Fruit fly (Drosophila melanogaster) whole organism, wandering third instar larva: ENCODE results near the gene holn1.

ENCODE experiments used
- Dfd ChIP-seq: fragments of >200 bp; optimal IDR thresholded peaks from 2 replicates; lab custom pipeline; 2017; ENCODE audit warnings: missing biosample characterization, missing genetic modification characterization
- Hr78 ChIP-seq: fragments of >200 bp; optimal IDR thresholded peaks from 2 replicates; lab custom pipeline; 2017; ENCODE audit warnings: missing biosample characterization, missing genetic modification characterization
- Vsx2 ChIP-seq: fragments of 200-300, 225-300 bp; sonication (Bioruptor generic); optimal IDR thresholded peaks from 2 replicates; lab custom pipeline; 2018; ENCODE audit warnings: missing biosample characterization, missing genetic modification characterization; ENCODE audit not compliant: partially characterized antibody
- br ChIP-seq: fragments of 200-800 bp; sonication (Bioruptor generic); optimal IDR thresholded peaks from 2 replicates; lab custom pipeline; 2016; ENCODE audit warnings: missing biosample characterization, missing genetic modification characterization
- brk ChIP-seq: fragments of 200-800 bp; sonication (Bioruptor generic); optimal IDR thresholded peaks from 2 replicates; lab custom pipeline; 2016; ENCODE audit warnings: missing biosample characterization, mild to moderate bottlenecking, missing genetic modification characterization
- dl ChIP-seq, 2 experiments: fragments of 175-275, 200-275 bp in 1 of 2; fragments of 200-275 bp in 1 of 2; sonication (Bioruptor generic); optimal IDR thresholded peaks; lab custom pipeline; 2018; ENCODE audit warnings: mild to moderate bottlenecking in 2 of 2, missing biosample characterization in 2 of 2, missing genetic modification characterization in 2 of 2, moderate library complexity in 2 of 2; ENCODE audit not compliant: partially characterized antibody in 2 of 2, insufficient read depth in 1 of 2
- h ChIP-seq: fragments of 200-800 bp; sonication (Bioruptor generic); optimal IDR thresholded peaks from 3 replicates; lab custom pipeline; 2016; ENCODE audit warnings: missing biosample characterization, mild to moderate bottlenecking, missing genetic modification characterization
- jim ChIP-seq: fragments of 175-275, 200-325 bp; sonication (Bioruptor generic); optimal IDR thresholded peaks from 2 replicates; lab custom pipeline; 2016; ENCODE audit warnings: missing biosample characterization, mild to moderate bottlenecking, missing genetic modification characterization
- psq ChIP-seq: fragments of 200-800 bp; sonication (Bioruptor generic); optimal IDR thresholded peaks from 3 replicates; lab custom pipeline; 2017; ENCODE audit warnings: missing biosample characterization, mild to moderate bottlenecking, missing genetic modification characterization, moderate library complexity
- rgr ChIP-seq: fragments of 200-800 bp; sonication (Bioruptor generic); optimal IDR thresholded peaks from 3 replicates; lab custom pipeline; 2016; ENCODE audit warnings: missing biosample characterization, mild to moderate bottlenecking, missing genetic modification characterization
- usp ChIP-seq: fragments of >200 bp; optimal IDR thresholded peaks from 2 replicates; lab custom pipeline; 2017; ENCODE audit warnings: missing biosample characterization, missing genetic modification characterization

dm6 chr2L:10472257-10472656 lies 36.5 kb downstream of the holn1 start:
- TF ChIP-seq br (GFP tag; lab: Kevin White, UChicago) (no peak), Dfd (no peak), jim (GFP tag; lab: Kevin White, UChicago) (no peak), usp (no peak), rgr (GFP tag; lab: Kevin White, UChicago) (no peak), h (GFP tag; lab: Kevin White, UChicago) (no peak), brk (no peak), Hr78 (no peak), dl (GFP tag; optimal IDR thresholded peaks at IDR 0.05; lab: Kevin White, UChicago; ENCODE audit: insufficient read depth in 1 of 2, partially characterized antibody in 2 of 2) (no peak), psq (GFP tag; lab: Kevin White, UChicago) (no peak), Vsx2 (no peak)
